Worm (Caenorhabditis elegans): ENCODE measurements around the gene F58H1.2.

DNA sequence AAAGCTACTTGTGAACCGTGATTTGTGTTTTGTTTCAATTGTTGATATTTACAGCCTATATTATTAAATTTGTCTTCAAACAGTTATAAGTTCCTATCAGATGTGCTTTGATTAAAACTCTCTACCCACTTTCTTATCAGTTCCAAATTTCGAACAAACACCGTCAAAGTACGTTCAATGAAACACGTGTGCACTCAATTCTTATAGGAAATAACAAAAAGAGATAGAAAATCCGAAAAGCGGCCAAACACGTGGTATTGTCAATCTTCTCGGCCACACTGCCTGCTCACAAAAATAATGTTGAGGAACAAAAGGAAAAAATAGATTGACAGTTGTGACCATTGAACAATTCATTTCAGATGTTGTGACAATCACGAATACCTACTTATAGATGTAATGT lies 43.0 kb upstream of the F58H1.2 start:
- TF ChIP-seq ceh-82 (tag; optimal IDR thresholded peaks at IDR 0.05) (no peak), fkh-10 (GFP tag; optimal IDR thresholded peaks at IDR 0.05) (no peak), elt-2 (tag; optimal IDR thresholded peaks at IDR 0.05) (peak; percentile 85), daf-12 (tag; optimal IDR thresholded peaks at IDR 0.05) (no peak), nhr-11 (tag; optimal IDR thresholded peaks at IDR 0.05) (no peak), fkh-2 (tag; optimal IDR thresholded peaks at IDR 0.05) (no peak), lin-39 (tag; optimal IDR thresholded peaks at IDR 0.05) (peak; percentile 2), ztf-4 (tag; optimal IDR thresholded peaks at IDR 0.05) (no peak), ama-1 (optimal IDR thresholded peaks at IDR 0.05) (peak; percentile 86), pqm-1 (tag; optimal IDR thresholded peaks at IDR 0.05) (peak; percentile 91), egl-5 (tag; optimal IDR thresholded peaks at IDR 0.05) (no peak), nhr-76 (tag; optimal IDR thresholded peaks at IDR 0.05) (no peak), sea-2 (GFP tag; optimal IDR thresholded peaks at IDR 0.05) (no peak), jun-1 (tag; optimal IDR thresholded peaks at IDR 0.05) (peak; percentile 93)

Measured in whole organism, L3 larva.